Fruit fly (Drosophila melanogaster): ENCODE results near the gene PGRP-SB1.

The PGRP-SB1 gene

dm6 chr3L:16768001-16768652 lies 40.3 kb upstream of the PGRP-SB1 start (continued):
- TF ChIP-seq so (GFP tag; IDR thresholded peaks at IDR 0.05) (no peak), peb (GFP tag; IDR thresholded peaks at IDR 0.05) (no peak), CG9797 (GFP tag; optimal IDR thresholded peaks at IDR 0.05) (no peak), CG30403 (GFP tag; optimal IDR thresholded peaks at IDR 0.05) (peak; percentile 39), D19A (tag; optimal IDR thresholded peaks at IDR 0.05) (peak; percentile 43), org-1 (GFP tag; optimal IDR thresholded peaks at IDR 0.05) (peak; percentile 34), rib (GFP tag; IDR thresholded peaks at IDR 0.05) (0 out of 2 replicates have a peak, but pooled peaks have one; percentile 24), phol (tag; optimal IDR thresholded peaks at IDR 0.05) (peak; percentile 66), CG8765 (GFP tag; IDR thresholded peaks at IDR 0.05) (no peak), tx (GFP tag; optimal IDR thresholded peaks at IDR 0.05) (no peak), D19B (GFP tag; optimal IDR thresholded peaks at IDR 0.05) (peak; percentile 82), CG12769 (tag; optimal IDR thresholded peaks at IDR 0.05) (peak; percentile 48), CG2712 (tag; optimal IDR thresholded peaks at IDR 0.05) (peak; percentile 74), Kr (GFP tag; optimal IDR thresholded peaks at IDR 0.05) (peak; percentile 15), Hand (GFP tag; optimal IDR thresholded peaks at IDR 0.05) (no peak), ara (GFP tag; IDR thresholded peaks at IDR 0.05) (peak; percentile 52; the same call in 1 of the 2 replicates), Med (GFP tag) (peak; percentile 77), CG4424 (GFP tag; optimal IDR thresholded peaks at IDR 0.05) (peak; percentile 22), CG7786 (GFP tag; optimal IDR thresholded peaks at IDR 0.05) (no peak), CG4282 (GFP tag; optimal IDR thresholded peaks at IDR 0.05) (no peak), NfI (GFP tag; optimal IDR thresholded peaks at IDR 0.05) (no peak), CG4404 (GFP tag; IDR thresholded peaks at IDR 0.05) (peak; percentile 79), Hsf (GFP tag; optimal IDR thresholded peaks at IDR 0.05) (peak; percentile 29), CG31441 (GFP tag; IDR thresholded peaks at IDR 0.05) (peak; percentile 44), tna (GFP tag; IDR thresholded peaks at IDR 0.05; ENCODE audit: partially characterized antibody) (peak; percentile 24; the same call in 1 of the 2 replicates), H2.0 (GFP tag; IDR thresholded peaks at IDR 0.05) (no peak), CG17361 (GFP tag; IDR thresholded peaks at IDR 0.05) (0 out of 3 replicates have a peak, but pooled peaks have one; percentile 37), CG17359 (tag; optimal IDR thresholded peaks at IDR 0.05) (peak; percentile 55), tap (tag; optimal IDR thresholded peaks at IDR 0.05) (peak; percentile 19), CG6813 (GFP tag; optimal IDR thresholded peaks at IDR 0.05) (peak; percentile 5), vfl (GFP tag; optimal IDR thresholded peaks at IDR 0.05) (no peak), HLH4C (GFP tag; IDR thresholded peaks at IDR 0.05; ENCODE audit: partially characterized antibody) (peak; percentile 59; the same call in 2 of the 3 replicates), mld (GFP tag; IDR thresholded peaks at IDR 0.05; ENCODE audit: partially characterized antibody) (no peak), CG6689 (GFP tag; IDR thresholded peaks at IDR 0.05) (peak; percentile 66), Oli (tag; optimal IDR thresholded peaks at IDR 0.05) (peak; percentile 50), Sox102F (GFP tag; optimal IDR thresholded peaks at IDR 0.05) (peak; percentile 34), tll (GFP tag; optimal IDR thresholded peaks at IDR 0.05) (peak in 1 of 2 experiments; percentile 52), Atf3 (GFP tag; optimal IDR thresholded peaks at IDR 0.05) (peak; percentile 18), CG14710 (tag; optimal IDR thresholded peaks at IDR 0.05) (peak; percentile 25), CG1603 (tag; optimal IDR thresholded peaks at IDR 0.05) (peak; percentile 83), CG13624 (GFP tag; optimal IDR thresholded peaks at IDR 0.05) (peak; percentile 6), NK7.1 (GFP tag; optimal IDR thresholded peaks at IDR 0.05) (peak; percentile 22), Lpt (GFP tag; optimal IDR thresholded peaks at IDR 0.05) (no peak), CG18262 (tag; optimal IDR thresholded peaks at IDR 0.05) (peak; percentile 66), gcm2 (GFP tag; optimal IDR thresholded peaks at IDR 0.05) (no peak), CG2202 (tag; optimal IDR thresholded peaks at IDR 0.05) (no peak), CkIIα-i1 (GFP tag; IDR thresholded peaks at IDR 0.05) (no peak), CG8089 (GFP tag; optimal IDR thresholded peaks at IDR 0.05) (peak; percentile 2), nmo (GFP tag; optimal IDR thresholded peaks at IDR 0.05) (peak; percentile 59), Atf-2 (GFP tag; optimal IDR thresholded peaks at IDR 0.05) (no peak)

Data from whole organism, embryonic.